Fruit fly (Drosophila melanogaster) whole organism, embryonic: ENCODE measurements around the gene Arfip.

Experiments
- Aef1 ChIP-seq: fragments of 200-800 bp; sonication (Bioruptor generic); IDR thresholded peaks from 3 replicates; pipeline ENCODE4 v1.3.6; 2022; ENCODE audit warnings: missing biosample characterization, missing genetic modification characterization
- Antp ChIP-seq: fragments of 200-800 bp; sonication (Bioruptor generic); optimal IDR thresholded peaks from 3 replicates; lab custom pipeline; 2016; ENCODE audit warnings: missing biosample characterization, missing genetic modification characterization
- Asciz ChIP-seq: fragments of 200-800 bp; sonication (Bioruptor generic); optimal IDR thresholded peaks from 2 replicates; lab custom pipeline; 2017; ENCODE audit warnings: missing biosample characterization, mild to moderate bottlenecking, missing genetic modification characterization, missing genetic modification reagents
- B-H1 ChIP-seq: fragments of 200-800 bp; sonication (Bioruptor generic); IDR thresholded peaks from 3 replicates; pipeline ENCODE4 v1.3.6; 2022; ENCODE audit warnings: missing biosample characterization, missing genetic modification characterization
- CG11723 ChIP-seq: fragments of 200-800 bp; sonication (Bioruptor generic); optimal IDR thresholded peaks from 2 replicates; lab custom pipeline; 2017; ENCODE audit warnings: missing biosample characterization, mild to moderate bottlenecking, missing genetic modification characterization
- CG1233 ChIP-seq: fragments of 200-800 bp; sonication (Bioruptor generic); optimal IDR thresholded peaks from 4 replicates; lab custom pipeline; 2018; ENCODE audit warnings: missing biosample characterization, mild to moderate bottlenecking, missing genetic modification characterization
- CG12391 ChIP-seq: fragments of 200-800 bp; sonication (Bioruptor generic); optimal IDR thresholded peaks from 3 replicates; lab custom pipeline; 2018; ENCODE audit warnings: missing biosample characterization, mild to moderate bottlenecking, missing genetic modification characterization, moderate library complexity
- CG12769 ChIP-seq: fragments of 200-800 bp; sonication (Bioruptor generic); optimal IDR thresholded peaks from 2 replicates; lab custom pipeline; 2019; ENCODE audit warnings: missing biosample characterization, mild to moderate bottlenecking, missing genetic modification characterization, moderate library complexity
- CG16815 ChIP-seq: fragments of 200-800 bp; sonication (Bioruptor generic); optimal IDR thresholded peaks from 3 replicates; lab custom pipeline; 2017; ENCODE audit warnings: missing biosample characterization, mild to moderate bottlenecking, missing genetic modification characterization
- CG17802 ChIP-seq: fragments of 200-800 bp; sonication (Bioruptor generic); optimal IDR thresholded peaks from 2 replicates; lab custom pipeline; 2018; ENCODE audit warnings: missing biosample characterization, mild to moderate bottlenecking, missing genetic modification characterization, moderate library complexity
- CG18262 ChIP-seq: fragments of 200-800 bp; optimal IDR thresholded peaks from 3 replicates; lab custom pipeline; 2019; ENCODE audit warnings: missing biosample characterization, mild to moderate bottlenecking, missing genetic modification characterization, moderate library complexity
- CG1832 ChIP-seq: fragments of 200-800 bp; sonication (Bioruptor generic); optimal IDR thresholded peaks from 2 replicates; lab custom pipeline; 2017; ENCODE audit warnings: missing biosample characterization, mild to moderate bottlenecking, missing genetic modification characterization, inconsistent platforms
- CG18619 ChIP-seq: fragments of 200-800 bp; sonication (Bioruptor generic); optimal IDR thresholded peaks from 3 replicates; lab custom pipeline; 2017; ENCODE audit warnings: missing biosample characterization, mild to moderate bottlenecking, missing genetic modification characterization
- CG2712 ChIP-seq: fragments of 200-800 bp; optimal IDR thresholded peaks from 3 replicates; lab custom pipeline; 2019; ENCODE audit warnings: missing biosample characterization, mild to moderate bottlenecking, missing genetic modification characterization, moderate library complexity
- CG32767 ChIP-seq: fragments of 200-800 bp; sonication (Bioruptor generic); IDR thresholded peaks from 2 replicates; pipeline ENCODE4 v1.3.6; 2022; ENCODE audit warnings: missing biosample characterization, missing genetic modification characterization
- CG32772 ChIP-seq: fragments of 200-800 bp; sonication (Bioruptor generic); IDR thresholded peaks from 2 replicates; pipeline ENCODE4 v1.3.6; 2022; ENCODE audit warnings: missing biosample characterization, missing genetic modification characterization
- CG4360 ChIP-seq: fragments of 200-800 bp; sonication (Bioruptor generic); IDR thresholded peaks from 2 replicates; pipeline ENCODE4 v1.3.6; 2022; ENCODE audit warnings: missing biosample characterization, missing genetic modification characterization
- CG4820 ChIP-seq: fragments of 200-800 bp; sonication (Bioruptor generic); optimal IDR thresholded peaks from 3 replicates; lab custom pipeline; 2016; ENCODE audit warnings: missing biosample characterization, missing genetic modification characterization
- CG6689 ChIP-seq: fragments of 200-800 bp; sonication (Bioruptor generic); IDR thresholded peaks from 2 replicates; pipeline ENCODE4 v1.3.6; 2022; ENCODE audit warnings: missing biosample characterization, missing genetic modification characterization
- CG7372 ChIP-seq: fragments of 200-800 bp; sonication (Bioruptor generic); IDR thresholded peaks from 2 replicates; pipeline ENCODE4 v1.3.6; 2022; ENCODE audit warnings: missing biosample characterization, missing genetic modification characterization
- CG8388 ChIP-seq: fragments of 200-800 bp; sonication (Bioruptor generic); optimal IDR thresholded peaks from 2 replicates; lab custom pipeline; 2019; ENCODE audit warnings: missing biosample characterization, mild to moderate bottlenecking, missing genetic modification characterization, moderate library complexity
- CG9215 ChIP-seq: fragments of 200-800 bp; sonication (Bioruptor generic); IDR thresholded peaks from 2 replicates; pipeline ENCODE4 v1.3.6; 2022; ENCODE audit warnings: missing biosample characterization, missing genetic modification characterization
- CG9876 ChIP-seq: fragments of 200-800 bp; sonication (Bioruptor generic); optimal IDR thresholded peaks from 2 replicates; lab custom pipeline; 2016; ENCODE audit warnings: missing biosample characterization, missing genetic modification characterization
- Dip3 ChIP-seq: fragments of 200-800 bp; sonication (Bioruptor generic); optimal IDR thresholded peaks from 3 replicates; lab custom pipeline; 2016; ENCODE audit warnings: missing biosample characterization, missing genetic modification characterization
- H2.0 ChIP-seq: fragments of 200-800 bp; sonication (Bioruptor generic); IDR thresholded peaks from 2 replicates; pipeline ENCODE4 v1.3.6; 2022; ENCODE audit warnings: missing biosample characterization, missing genetic modification characterization
- HLH4C ChIP-seq: fragments of 200-800 bp; sonication (Bioruptor generic); IDR thresholded peaks from 3 replicates; pipeline ENCODE4 v1.3.6; 2022; ENCODE audit warnings: missing biosample characterization, missing genetic modification characterization; ENCODE audit not compliant: partially characterized antibody
- Nf-YC ChIP-seq: fragments of 200-800 bp; optimal IDR thresholded peaks from 3 replicates; lab custom pipeline; 2019; ENCODE audit warnings: missing biosample characterization, mild to moderate bottlenecking, missing genetic modification characterization, moderate library complexity
- Rfx ChIP-seq: fragments of 200-800 bp; sonication (Bioruptor generic); IDR thresholded peaks from 2 replicates; pipeline ENCODE4 v1.3.6; 2022; ENCODE audit warnings: missing biosample characterization, missing genetic modification characterization
- Sin3A ChIP-seq: fragments of >200 bp; optimal IDR thresholded peaks from 2 replicates; lab custom pipeline; 2018
- ara ChIP-seq: fragments of 200-800 bp; sonication (Bioruptor generic); IDR thresholded peaks from 2 replicates; pipeline ENCODE4 v1.3.6; 2022; ENCODE audit warnings: missing biosample characterization, missing genetic modification characterization
- bigmax ChIP-seq: fragments of 200-800 bp; sonication (Bioruptor generic); optimal IDR thresholded peaks from 2 replicates; lab custom pipeline; 2018; ENCODE audit warnings: missing biosample characterization, mild to moderate bottlenecking, missing genetic modification characterization
- br ChIP-seq: fragments of >200 bp; optimal IDR thresholded peaks from 2 replicates; lab custom pipeline; 2017
- ci ChIP-seq: fragments of 200-800 bp; sonication (Bioruptor generic); IDR thresholded peaks from 3 replicates; pipeline ENCODE4 v1.3.6; 2022; ENCODE audit warnings: missing biosample characterization, missing genetic modification characterization
- da ChIP-seq: fragments of 200-800 bp; sonication (Bioruptor generic); optimal IDR thresholded peaks from 2 replicates; lab custom pipeline; 2016; ENCODE audit warnings: missing biosample characterization, missing genetic modification characterization
- dm ChIP-seq: fragments of 200-800 bp; sonication (Bioruptor generic); optimal IDR thresholded peaks from 3 replicates; lab custom pipeline; 2016; ENCODE audit warnings: missing biosample characterization, missing genetic modification characterization
- esg ChIP-seq: fragments of 200-800 bp; sonication (Bioruptor generic); conservative IDR thresholded peaks from 2 replicates; pipeline ENCODE4 v1.3.6; 2022; ENCODE audit warnings: missing biosample characterization, missing genetic modification characterization
- fd3F ChIP-seq: fragments of 200-800 bp; sonication (Bioruptor generic); optimal IDR thresholded peaks from 2 replicates; lab custom pipeline; 2018; ENCODE audit warnings: missing biosample characterization, mild to moderate bottlenecking, missing genetic modification characterization, moderate library complexity
- grn ChIP-seq: fragments of 200-800 bp; sonication (Bioruptor generic); optimal IDR thresholded peaks from 3 replicates; lab custom pipeline; 2017; ENCODE audit warnings: missing biosample characterization, missing genetic modification characterization
- hb ChIP-seq: fragments of 200-800 bp; sonication (Bioruptor generic); IDR thresholded peaks from 3 replicates; pipeline ENCODE4 v1.3.6; 2022; ENCODE audit warnings: missing biosample characterization, missing genetic modification characterization; ENCODE audit not compliant: partially characterized antibody
- p53 ChIP-seq: fragments of 200-800 bp; sonication (Bioruptor generic); optimal IDR thresholded peaks from 2 replicates; lab custom pipeline; 2016; ENCODE audit warnings: missing biosample characterization, missing genetic modification characterization
- phol ChIP-seq: fragments of 200-800 bp; sonication (Bioruptor generic); optimal IDR thresholded peaks from 3 replicates; lab custom pipeline; 2018; ENCODE audit warnings: missing biosample characterization, mild to moderate bottlenecking, missing genetic modification characterization, moderate library complexity
- pros ChIP-seq: fragments of 200-800 bp; sonication (Bioruptor generic); optimal IDR thresholded peaks from 3 replicates; lab custom pipeline; 2019; ENCODE audit warnings: missing biosample characterization, mild to moderate bottlenecking, missing genetic modification characterization, moderate library complexity
- pum ChIP-seq: fragments of 200-800 bp; sonication (Bioruptor generic); optimal IDR thresholded peaks from 2 replicates; lab custom pipeline; 2016; ENCODE audit warnings: missing biosample characterization, missing genetic modification characterization
- repo ChIP-seq: fragments of 200-800 bp; sonication (Bioruptor generic); optimal IDR thresholded peaks from 2 replicates; lab custom pipeline; 2016; ENCODE audit warnings: missing biosample characterization, missing genetic modification characterization
- sc ChIP-seq, 3 experiments: fragments of >200 bp in 2 of 3; fragments of 200-800 bp in 1 of 3; sonication (Bioruptor generic) in 1 of 3; optimal IDR thresholded peaks; 2 replicates in 2 of 3; 3 replicates in 1 of 3; lab custom pipeline; 2017; ENCODE audit warnings: mild to moderate bottlenecking in 1 of 3, missing biosample characterization in 1 of 3, missing genetic modification characterization in 1 of 3, missing genetic modification reagents in 1 of 3
- sens ChIP-seq: fragments of 200-800 bp; sonication (Bioruptor generic); peaks from one replicate; lab custom pipeline; 2016; ENCODE audit warnings: missing biosample characterization, missing genetic modification characterization
- sna ChIP-seq: fragments of 200-800 bp; sonication (Bioruptor generic); IDR thresholded peaks from 2 replicates; pipeline ENCODE4 v1.3.6; 2022; ENCODE audit warnings: missing biosample characterization, missing genetic modification characterization; ENCODE audit not compliant: partially characterized antibody
- sob ChIP-seq: fragments of 200-800 bp; sonication (Bioruptor generic); IDR thresholded peaks from 2 replicates; pipeline ENCODE4 v1.3.6; 2022; ENCODE audit warnings: missing biosample characterization, missing genetic modification characterization
- stwl ChIP-seq: fragments of 200-800 bp; sonication (Bioruptor generic); optimal IDR thresholded peaks from 3 replicates; lab custom pipeline; 2018; ENCODE audit warnings: missing biosample characterization, mild to moderate bottlenecking, missing genetic modification characterization, moderate library complexity
- tll ChIP-seq, 2 experiments: fragments of 200-800 bp in 1 of 2; fragments of >200 bp in 1 of 2; sonication (Bioruptor generic) in 1 of 2; optimal IDR thresholded peaks; 2 replicates each; lab custom pipeline; 2017 to 2019; ENCODE audit warnings: missing biosample characterization in 2 of 2, missing genetic modification characterization in 2 of 2, mild to moderate bottlenecking in 1 of 2, moderate library complexity in 1 of 2
- vnd ChIP-seq: fragments of 200-800 bp; sonication (Bioruptor generic); IDR thresholded peaks from 3 replicates; pipeline ENCODE4 v1.3.6; 2022; ENCODE audit warnings: missing biosample characterization, missing genetic modification characterization; ENCODE audit not compliant: partially characterized antibody
- zen ChIP-seq: fragments of 200-800 bp; sonication (Bioruptor generic); optimal IDR thresholded peaks from 3 replicates; lab custom pipeline; 2018; ENCODE audit warnings: missing biosample characterization, mild to moderate bottlenecking, missing genetic modification characterization, moderate library complexity

Arfip gene

DNA sequence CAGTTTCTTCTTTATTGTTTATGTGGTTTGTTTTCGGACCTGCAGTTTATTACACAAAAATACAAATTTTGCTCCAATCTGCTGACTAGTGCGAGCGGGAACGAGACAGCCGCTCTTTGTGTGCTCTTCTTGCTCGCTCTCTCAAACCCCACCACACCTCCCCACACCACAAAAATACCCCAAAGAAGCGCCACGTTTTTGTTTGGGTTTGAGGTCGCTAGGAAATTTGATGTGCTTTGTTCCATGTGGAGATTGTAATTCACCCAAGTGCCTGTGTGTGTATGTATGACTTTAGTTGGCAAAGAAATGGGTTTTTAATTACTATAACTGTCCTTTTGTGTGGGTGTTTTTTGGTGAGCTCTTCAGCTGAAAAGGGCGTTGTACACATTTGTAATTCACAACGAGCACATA lies 36.7 kb downstream of the Arfip start (continued):
- TF ChIP-seq dm (GFP tag; lab: Kevin White, UChicago) (peak; percentile 67), sna (GFP tag; lab: Robert Waterston, UW) (no peak), zen (tag; lab: Kevin White, UChicago) (no peak), vnd (GFP tag; lab: Robert Waterston, UW) (no peak), ci (GFP tag; lab: Robert Waterston, UW) (peak; percentile 60; the same call in 2 of the 3 replicates), Sin3A (lab: Kevin White, UChicago) (no peak), ara (GFP tag; lab: Robert Waterston, UW) (no peak), da (GFP tag; lab: Kevin White, UChicago) (no peak), CG6689 (GFP tag; lab: Robert Waterston, UW) (no peak), sc (optimal IDR thresholded peaks at IDR 0.05; lab: Kevin White, UChicago) (no peak), sc (GFP tag; optimal IDR thresholded peaks at IDR 0.05; lab: Kevin White, UChicago) (no peak), CG16815 (GFP tag; lab: Kevin White, UChicago) (no peak), br (lab: Kevin White, UChicago) (no peak), CG7372 (GFP tag; lab: Robert Waterston, UW) (no peak), grn (GFP tag; lab: Kevin White, UChicago) (no peak), CG18262 (tag; lab: Kevin White, UChicago) (peak; percentile 92), repo (GFP tag; lab: Kevin White, UChicago) (no peak), pum (GFP tag; lab: Kevin White, UChicago) (no peak), CG8388 (GFP tag; lab: Kevin White, UChicago) (no peak), CG32767 (GFP tag; lab: Robert Waterston, UW) (no peak), B-H1 (no peak), Dip3 (GFP tag; lab: Kevin White, UChicago) (no peak), CG9876 (no peak), CG4820 (GFP tag; lab: Kevin White, UChicago) (no peak), CG1233 (GFP tag; lab: Kevin White, UChicago) (no peak), Nf-YC (no peak), Aef1 (GFP tag; lab: Robert Waterston, UW) (no peak), H2.0 (GFP tag; lab: Robert Waterston, UW) (no peak), CG1832 (peak; percentile 76), pros (GFP tag; lab: Kevin White, UChicago) (no peak), CG17802 (tag; lab: Kevin White, UChicago) (no peak), Antp (GFP tag; lab: Kevin White, UChicago) (no peak), CG2712 (tag; lab: Kevin White, UChicago) (no peak), hb (GFP tag; lab: Robert Waterston, UW) (no peak), bigmax (GFP tag; lab: Kevin White, UChicago) (no peak), Rfx (peak; percentile 44; the same call in 1 of the 2 replicates), CG4360 (no peak), Asciz (peak; percentile 15), fd3F (GFP tag; lab: Kevin White, UChicago) (no peak), HLH4C (GFP tag; lab: Robert Waterston, UW) (0 out of 3 replicates have a peak, but pooled peaks have one; percentile 12), phol (tag; lab: Kevin White, UChicago) (no peak), CG32772 (GFP tag; lab: Robert Waterston, UW) (no peak), CG12769 (tag; lab: Kevin White, UChicago) (peak; percentile 67), sens (GFP tag; lab: Kevin White, UChicago) (peak; percentile 56), CG9215 (no peak), tll (GFP tag; optimal IDR thresholded peaks at IDR 0.05; lab: Kevin White, UChicago) (no peak), CG18619 (no peak), CG11723 (no peak), stwl (no peak), esg (GFP tag; lab: Robert Waterston, UW) (no peak), p53 (GFP tag; lab: Kevin White, UChicago) (no peak), CG12391 (tag; lab: Kevin White, UChicago) (no peak), sob (peak; percentile 51; the same call in 1 of the 2 replicates)
